Worm (Caenorhabditis elegans): ENCODE data around the gene T07F8.1.

Gene T07F8.1

DNA sequence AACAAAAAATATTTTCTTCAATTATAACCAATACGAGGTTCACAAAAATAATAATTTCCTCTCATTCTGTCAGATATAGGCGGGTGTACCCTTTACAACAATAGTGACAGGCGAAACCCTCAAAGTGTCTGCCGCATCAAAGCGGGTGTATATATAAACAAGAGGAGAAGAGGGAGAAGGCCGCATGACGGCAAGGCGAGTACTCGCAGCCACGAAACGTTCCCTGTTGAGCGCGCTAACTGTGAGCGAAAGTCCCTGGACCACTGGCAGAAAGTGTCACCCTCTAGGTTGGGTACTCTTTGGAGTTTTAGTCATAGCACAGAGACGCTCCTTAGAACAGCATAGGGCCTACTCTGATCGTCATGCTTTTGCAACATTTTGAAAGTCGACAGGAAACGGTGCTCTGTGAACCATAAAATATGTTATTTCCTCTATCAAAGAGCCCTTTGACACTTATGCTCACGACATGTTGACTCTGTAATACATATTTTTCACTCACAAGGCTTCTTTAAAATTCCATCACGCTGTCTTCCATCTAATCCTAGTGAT is 51.9 kb downstream of the T07F8.1 start, which contains the start of gene pcrg-1 (continued):
- TF ChIP-seq ceh-88 (GFP tag; IDR thresholded peaks at IDR 0.05) (peak; percentile 76), elt-2 (tag; optimal IDR thresholded peaks at IDR 0.05) (peak; percentile 76), mab-9 (GFP tag; IDR thresholded peaks at IDR 0.05) (peak; percentile 72), ceh-8 (GFP tag; optimal IDR thresholded peaks at IDR 0.05) (peak; percentile 72), ama-1 (optimal IDR thresholded peaks at IDR 0.05) (no peak), nhr-19 (GFP tag; conservative IDR thresholded peaks at IDR 0.05) (peak; percentile 93), nhr-71 (tag; optimal IDR thresholded peaks at IDR 0.05) (peak; percentile 89), dsc-1 (tag; optimal IDR thresholded peaks at IDR 0.05) (peak; percentile 87), egl-13 (tag; optimal IDR thresholded peaks at IDR 0.05) (peak; percentile 23), fkh-10 (GFP tag; optimal IDR thresholded peaks at IDR 0.05) (no peak), rnt-1 (tag; optimal IDR thresholded peaks at IDR 0.05) (peak; percentile 89), mef-2 (tag; optimal IDR thresholded peaks at IDR 0.05) (peak; percentile 23), unc-130 (tag; optimal IDR thresholded peaks at IDR 0.05) (peak; percentile 24), fkh-8 (tag; optimal IDR thresholded peaks at IDR 0.05) (no peak), unc-98 (GFP tag; IDR thresholded peaks at IDR 0.05) (0 out of 2 replicates have a peak, but pooled peaks have one; percentile 9), efl-1 (optimal IDR thresholded peaks at IDR 0.05) (peak; percentile 58 to 75), efl-1 (GFP tag; optimal IDR thresholded peaks at IDR 0.05 in 1 of 2) (peak; percentile 58 to 97), isw-1 (GFP tag; IDR thresholded peaks at IDR 0.05) (peak; percentile 42), ceh-82 (tag; optimal IDR thresholded peaks at IDR 0.05) (peak; percentile 40 to 76 (median 73)), egl-27 (tag; optimal IDR thresholded peaks at IDR 0.05) (no peak), ceh-90 (tag; optimal IDR thresholded peaks at IDR 0.05) (no peak), mep-1 (tag; optimal IDR thresholded peaks at IDR 0.05) (peak; percentile 74), lsy-2 (tag; optimal IDR thresholded peaks at IDR 0.05) (peak; percentile 54 to 81), Y116A8C.19 (tag; optimal IDR thresholded peaks at IDR 0.05; ENCODE audit: borderline replicate concordance) (peak; percentile 15), nhr-12 (tag; optimal IDR thresholded peaks at IDR 0.05) (no peak), lin-15B (tag; optimal IDR thresholded peaks at IDR 0.05) (no peak), alr-1 (tag; optimal IDR thresholded peaks at IDR 0.05; ENCODE audit: borderline replicate concordance) (no peak), ces-1 (GFP tag; optimal IDR thresholded peaks at IDR 0.05) (no peak), sox-4 (tag; optimal IDR thresholded peaks at IDR 0.05) (peak; percentile 36), dpl-1 (GFP tag; optimal IDR thresholded peaks at IDR 0.05) (peak; percentile 45 to 59 (median 56)), snpc-4 (tag; optimal IDR thresholded peaks at IDR 0.05) (peak; percentile 99), tlp-1 (tag; optimal IDR thresholded peaks at IDR 0.05) (no peak), C04F5.9 (tag; optimal IDR thresholded peaks at IDR 0.05) (peak; percentile 59), xbp-1 (tag; optimal IDR thresholded peaks at IDR 0.05) (peak; percentile 76), nhr-11 (tag; optimal IDR thresholded peaks at IDR 0.05) (no peak), blmp-1 (tag; optimal IDR thresholded peaks at IDR 0.05) (peak; percentile 7), nhr-85 (tag) (peak; percentile 92), zag-1 (tag; optimal IDR thresholded peaks at IDR 0.05) (no peak), lin-13 (GFP tag; optimal IDR thresholded peaks at IDR 0.05) (peak; percentile 64), jun-1 (tag; optimal IDR thresholded peaks at IDR 0.05) (peak; percentile 39), F16B12.6 (tag; optimal IDR thresholded peaks at IDR 0.05) (peak; percentile 8), sup-37 (GFP tag; optimal IDR thresholded peaks at IDR 0.05) (peak; percentile 84), efl-3 (GFP tag; optimal IDR thresholded peaks at IDR 0.05) (peak; percentile 61), ztf-11 (tag; optimal IDR thresholded peaks at IDR 0.05) (peak in 1 of 2 experiments; percentile 76), nhr-237 (tag; optimal IDR thresholded peaks at IDR 0.05) (no peak), aly-2 (tag; optimal IDR thresholded peaks at IDR 0.05) (peak; percentile 36), ztf-4 (tag; optimal IDR thresholded peaks at IDR 0.05) (peak; percentile 9), vab-15 (tag; optimal IDR thresholded peaks at IDR 0.05) (no peak), C34B4.2 (tag; optimal IDR thresholded peaks at IDR 0.05) (no peak), snu-23 (GFP tag; optimal IDR thresholded peaks at IDR 0.05) (peak; percentile 82), nhr-76 (tag; optimal IDR thresholded peaks at IDR 0.05) (peak; percentile 51), pax-3 (tag; optimal IDR thresholded peaks at IDR 0.05) (peak; percentile 51)

All from whole organism, L1 larva.